Worm (Caenorhabditis elegans) whole organism, young adult: ENCODE results near the gene nape-2.

Experiments
- B0336.3 ChIP-seq: fragments of 200-800 bp; sonication (Bioruptor generic); IDR thresholded peaks from 2 replicates; pipeline ENCODE4 v1.3.6; 2022; ENCODE audit warnings: missing genetic modification characterization, missing compliant biosample characterization
- D2030.7 ChIP-seq: fragments of 200-800 bp; sonication (Bioruptor generic); IDR thresholded peaks from 2 replicates; pipeline ENCODE4 v1.3.6; 2022; ENCODE audit warnings: missing genetic modification reagents, missing genetic modification characterization, missing compliant biosample characterization
- F22D6.2 ChIP-seq: sonication (generic microtip); optimal IDR thresholded peaks from 2 replicates; lab custom pipeline; 2016; ENCODE audit warnings: mild to moderate bottlenecking, missing genetic modification characterization, missing compliant biosample characterization
- F23B12.7 ChIP-seq: sonication (generic microtip); optimal IDR thresholded peaks from 2 replicates; lab custom pipeline; 2017; ENCODE audit warnings: missing genetic modification characterization, mild to moderate bottlenecking, missing compliant biosample characterization, antibody characterized with exemption, moderate library complexity; ENCODE audit not compliant: insufficient read depth
- K11D2.4 ChIP-seq: fragments of 200-800 bp; sonication (Bioruptor generic); IDR thresholded peaks from 2 replicates; pipeline ENCODE4 v1.3.6; 2022; ENCODE audit warnings: missing genetic modification reagents, missing genetic modification characterization, missing compliant biosample characterization
- Y53F4B.3 ChIP-seq: fragments of 200-800 bp; sonication (Bioruptor generic); IDR thresholded peaks from 2 replicates; pipeline ENCODE4 v1.3.6; 2022; ENCODE audit warnings: missing genetic modification reagents, missing genetic modification characterization, missing compliant biosample characterization
- Y95B8A.8 ChIP-seq: fragments of 200-800 bp; sonication (Bioruptor generic); IDR thresholded peaks from 2 replicates; pipeline ENCODE4 v1.3.6; 2022; ENCODE audit warnings: missing genetic modification reagents, missing genetic modification characterization, missing compliant biosample characterization
- athp-1 ChIP-seq: sonication (generic microtip); optimal IDR thresholded peaks from 2 replicates; lab custom pipeline; 2017; ENCODE audit warnings: mild to moderate bottlenecking, missing genetic modification characterization, missing compliant biosample characterization
- attf-3 ChIP-seq: fragments of 200-800 bp; sonication (Bioruptor generic); conservative IDR thresholded peaks from 2 replicates; pipeline ENCODE4 v1.3.6; 2022; ENCODE audit warnings: missing genetic modification reagents, missing genetic modification characterization, missing compliant biosample characterization
- cebp-2 ChIP-seq: fragments of 200-800 bp; sonication (Bioruptor generic); IDR thresholded peaks from 2 replicates; pipeline ENCODE4 v1.3.6; 2022; ENCODE audit warnings: missing genetic modification characterization, missing compliant biosample characterization
- dox-1 ChIP-seq: fragments of 200-800 bp; sonication (Bioruptor generic); IDR thresholded peaks from 2 replicates; pipeline ENCODE4 v1.3.6; 2022; ENCODE audit warnings: missing genetic modification reagents, missing genetic modification characterization, missing compliant biosample characterization
- dpff-1 ChIP-seq: sonication (generic microtip); optimal IDR thresholded peaks from 2 replicates; lab custom pipeline; 2017; ENCODE audit warnings: mild to moderate bottlenecking, missing genetic modification characterization, missing compliant biosample characterization
- dpl-1 ChIP-seq: fragments of 150-350 bp; optimal IDR thresholded peaks from 2 replicates; lab custom pipeline; 2014; ENCODE audit warnings: missing biosample characterization, missing genetic modification reagents, missing genetic modification characterization
- efl-1 ChIP-seq: fragments of 150-350 bp; optimal IDR thresholded peaks from 2 replicates; lab custom pipeline; 2014; ENCODE audit warnings: missing biosample characterization, missing genetic modification reagents, missing genetic modification characterization
- egl-18 ChIP-seq: fragments of 200-800 bp; sonication (Bioruptor generic); IDR thresholded peaks from 2 replicates; pipeline ENCODE4 v1.3.6; 2022; ENCODE audit warnings: missing genetic modification reagents, missing genetic modification characterization, missing compliant biosample characterization
- egrh-3 ChIP-seq: fragments of 200-800 bp; sonication (Bioruptor generic); IDR thresholded peaks from 2 replicates; pipeline ENCODE4 v1.3.6; 2022; ENCODE audit warnings: missing genetic modification reagents, missing genetic modification characterization, missing compliant biosample characterization
- ets-4 ChIP-seq: fragments of 200-800 bp; sonication (Bioruptor generic); optimal IDR thresholded peaks from 2 replicates; lab custom pipeline; 2018; ENCODE audit warnings: mild to moderate bottlenecking, missing genetic modification characterization, missing compliant biosample characterization
- hlh-12 ChIP-seq: sonication (generic microtip); optimal IDR thresholded peaks from 2 replicates; lab custom pipeline; 2016; ENCODE audit warnings: missing genetic modification characterization, missing compliant biosample characterization
- hmg-20 ChIP-seq: fragments of 200-800 bp; sonication (Bioruptor generic); IDR thresholded peaks from 2 replicates; pipeline ENCODE4 v1.3.6; 2022; ENCODE audit warnings: missing genetic modification reagents, missing genetic modification characterization, missing compliant biosample characterization
- lag-1 ChIP-seq: fragments of 200-800 bp; sonication (Bioruptor generic); IDR thresholded peaks from 2 replicates; pipeline ENCODE4 v1.3.6; 2022; ENCODE audit warnings: missing genetic modification reagents, missing genetic modification characterization, missing compliant biosample characterization
- let-526 ChIP-seq: fragments of 200-800 bp; sonication (Bioruptor generic); IDR thresholded peaks from 2 replicates; pipeline ENCODE4 v1.3.6; 2022; ENCODE audit warnings: missing genetic modification reagents, missing genetic modification characterization, missing compliant biosample characterization
- lin-35 ChIP-seq, 3 experiments: fragments of 150-350 bp in 2 of 3; sonication (generic microtip) in 1 of 3; optimal IDR thresholded peaks; 2 replicates each; lab custom pipeline; 2014 to 2018; ENCODE audit warnings: missing biosample characterization in 3 of 3, missing genetic modification characterization in 3 of 3, missing genetic modification reagents in 3 of 3
- lin-40 ChIP-seq: sonication (generic microtip); optimal IDR thresholded peaks from 2 replicates; lab custom pipeline; 2016; ENCODE audit warnings: missing genetic modification characterization, mild to moderate bottlenecking, missing compliant biosample characterization, missing genotype, missing genetic modification reagents
- lin-54 ChIP-seq: fragments of 200-800 bp; sonication (Bioruptor generic); optimal IDR thresholded peaks from 2 replicates; lab custom pipeline; 2018; ENCODE audit warnings: mild to moderate bottlenecking, missing genetic modification characterization, missing compliant biosample characterization
- lsl-1 ChIP-seq: fragments of 200-800 bp; sonication (Bioruptor generic); optimal IDR thresholded peaks from 2 replicates; lab custom pipeline; 2018; ENCODE audit warnings: mild to moderate bottlenecking, missing genetic modification characterization, moderate library complexity, missing compliant biosample characterization
- madf-10 ChIP-seq: sonication (generic microtip); optimal IDR thresholded peaks from 2 replicates; lab custom pipeline; 2016; ENCODE audit warnings: mild to moderate bottlenecking, missing genetic modification characterization, missing compliant biosample characterization
- madf-3 ChIP-seq: fragments of 200-800 bp; sonication (Bioruptor generic); IDR thresholded peaks from 2 replicates; pipeline ENCODE4 v1.3.6; 2022; ENCODE audit warnings: missing genetic modification reagents, missing genetic modification characterization, missing compliant biosample characterization
- mcd-1 ChIP-seq: fragments of 200-800 bp; sonication (Bioruptor generic); IDR thresholded peaks from 2 replicates; pipeline ENCODE4 v1.3.6; 2022; ENCODE audit warnings: missing genetic modification reagents, missing genetic modification characterization, missing compliant biosample characterization
- nfyb-1 ChIP-seq: fragments of 200-800 bp; sonication (Bioruptor generic); IDR thresholded peaks from 2 replicates; pipeline ENCODE4 v1.3.6; 2022; ENCODE audit warnings: missing genetic modification reagents, missing genetic modification characterization, missing compliant biosample characterization
- nhr-120 ChIP-seq: fragments of 200-800 bp; sonication (Bioruptor generic); IDR thresholded peaks from 2 replicates; pipeline ENCODE4 v1.3.6; 2022; ENCODE audit warnings: missing genetic modification characterization, missing compliant biosample characterization
- nhr-179 ChIP-seq: sonication (generic microtip); optimal IDR thresholded peaks from 2 replicates; lab custom pipeline; 2016; ENCODE audit warnings: mild to moderate bottlenecking, missing genetic modification characterization, missing compliant biosample characterization
- nhr-27 ChIP-seq: fragments of 200-800 bp; sonication (Bioruptor generic); optimal IDR thresholded peaks from 2 replicates; lab custom pipeline; 2018; ENCODE audit warnings: mild to moderate bottlenecking, missing genetic modification characterization, moderate library complexity, missing compliant biosample characterization
- pbrm-1 ChIP-seq: fragments of 200-800 bp; sonication (Bioruptor generic); IDR thresholded peaks from 2 replicates; pipeline ENCODE4 v1.3.6; 2022; ENCODE audit warnings: missing genetic modification reagents, missing genetic modification characterization, missing compliant biosample characterization
- rcor-1 ChIP-seq: fragments of 200-800 bp; sonication (Bioruptor generic); IDR thresholded peaks from 2 replicates; pipeline ENCODE4 v1.3.6; 2022; ENCODE audit warnings: missing genetic modification reagents, missing genetic modification characterization, missing compliant biosample characterization
- repo-1 ChIP-seq: sonication (generic microtip); optimal IDR thresholded peaks from 2 replicates; lab custom pipeline; 2017; ENCODE audit warnings: mild to moderate bottlenecking, missing genetic modification characterization, missing compliant biosample characterization
- rpc-1 ChIP-seq, 2 experiments: fragments of 150-350 bp in 1 of 2; sonication (generic microtip) in 1 of 2; optimal IDR thresholded peaks; 2 replicates each; lab custom pipeline; 2014 to 2018; ENCODE audit warnings: missing biosample characterization in 1 of 2, missing genetic modification characterization in 1 of 2, missing genetic modification reagents in 1 of 2, missing genotype in 1 of 2
- snpc-1.3 ChIP-seq: sonication (generic microtip); optimal IDR thresholded peaks from 2 replicates; lab custom pipeline; 2017; ENCODE audit warnings: missing genetic modification characterization, mild to moderate bottlenecking, missing compliant biosample characterization, antibody characterized with exemption, moderate library complexity, missing genotype, missing genetic modification reagents; ENCODE audit not compliant: insufficient read depth
- snpc-3.4 ChIP-seq: sonication (generic microtip); optimal IDR thresholded peaks from 2 replicates; lab custom pipeline; 2017; ENCODE audit warnings: missing genetic modification characterization, mild to moderate bottlenecking, missing compliant biosample characterization, antibody characterized with exemption, moderate library complexity, missing genotype, missing genetic modification reagents
- snpc-4 ChIP-seq, 5 experiments: fragments of 150-350 bp in 1 of 5; sonication (generic microtip) in 4 of 5; optimal IDR thresholded peaks; 2 replicates each; lab custom pipeline; 2014 to 2018; ENCODE audit warnings: missing genetic modification characterization in 5 of 5, missing biosample characterization in 3 of 5, antibody characterized with exemption in 2 of 5, mild to moderate bottlenecking in 2 of 5, missing compliant biosample characterization in 2 of 5, missing genotype in 2 of 5, moderate library complexity in 2 of 5, missing genetic modification reagents in 1 of 5
- tbp1 ChIP-seq: fragments of 200-800 bp; sonication (Bioruptor generic); optimal IDR thresholded peaks from 2 replicates; lab custom pipeline; 2018; ENCODE audit warnings: mild to moderate bottlenecking, missing genetic modification characterization, missing compliant biosample characterization
- tbx-9 ChIP-seq: sonication (generic microtip); optimal IDR thresholded peaks from 2 replicates; lab custom pipeline; 2016; ENCODE audit warnings: borderline replicate concordance, missing genetic modification characterization, inconsistent platforms, missing compliant biosample characterization
- tlf-1 ChIP-seq: fragments of 200-800 bp; sonication (Bioruptor generic); optimal IDR thresholded peaks from 2 replicates; lab custom pipeline; 2018; ENCODE audit warnings: mild to moderate bottlenecking, missing genetic modification characterization, missing compliant biosample characterization
- zfh-2 ChIP-seq: fragments of 200-800 bp; sonication (Bioruptor generic); conservative IDR thresholded peaks from 2 replicates; pipeline ENCODE4 v1.3.6; 2022; ENCODE audit warnings: missing genetic modification reagents, missing genetic modification characterization, missing compliant biosample characterization
- ztf-3 ChIP-seq: fragments of 200-800 bp; sonication (Bioruptor generic); optimal IDR thresholded peaks from 2 replicates; lab custom pipeline; 2018; ENCODE audit warnings: mild to moderate bottlenecking, missing genetic modification characterization, missing compliant biosample characterization

The nape-2 gene

ce11 chrIV:3733287-3733686 lies 5.4 kb downstream of the nape-2 start:
- TF ChIP-seq K11D2.4 (GFP tag; lab: Robert Waterston, UW) = no peak
- no peak for TF ChIP-seq rpc-1 (optimal IDR thresholded peaks at IDR 0.05; lab: Kevin White, UChicago)
- no peak for TF ChIP-seq rpc-1 (tag; optimal IDR thresholded peaks at IDR 0.05; lab: Kevin White, UChicago)
- TF ChIP-seq Y95B8A.8 (GFP tag; lab: Robert Waterston, UW) = no peak
- TF ChIP-seq madf-10 (tag; lab: Kevin White, UChicago) = no peak
- TF ChIP-seq let-526 (GFP tag; lab: Robert Waterston, UW) = no peak
- no peak for TF ChIP-seq ztf-3 (GFP tag; lab: Kevin White, UChicago)
- no peak for TF ChIP-seq lag-1 (GFP tag; lab: Robert Waterston, UW)
- no peak for TF ChIP-seq B0336.3
- TF ChIP-seq tbx-9 (tag; lab: Kevin White, UChicago) = no peak
- no peak for TF ChIP-seq cebp-2 (GFP tag; lab: Robert Waterston, UW)
- TF ChIP-seq nhr-179 (tag; lab: Kevin White, UChicago) = no peak
- TF ChIP-seq egrh-3 (GFP tag; lab: Robert Waterston, UW) = no peak
- TF ChIP-seq madf-3 (GFP tag; lab: Robert Waterston, UW) = no peak
- no peak for TF ChIP-seq Y53F4B.3 (GFP tag; lab: Robert Waterston, UW)
- no peak for TF ChIP-seq dpff-1 (tag; lab: Kevin White, UChicago)
- TF ChIP-seq F22D6.2 (tag; lab: Kevin White, UChicago) = no peak
- no peak for TF ChIP-seq nfyb-1 (GFP tag; lab: Robert Waterston, UW)

- 0 out of 2 replicates have a peak, but pooled peaks have one; percentile 48 for TF ChIP-seq nhr-120 (GFP tag; lab: Robert Waterston, UW)
- TF ChIP-seq zfh-2 (GFP tag; lab: Robert Waterston, UW) = peak; percentile 81
- peak; percentile 20; the same call in 1 of the 2 replicates for TF ChIP-seq egrh-3 (GFP tag; lab: Robert Waterston, UW)
- TF ChIP-seq hlh-12 (tag; lab: Kevin White, UChicago) = no peak
- no peak for TF ChIP-seq repo-1 (tag; lab: Kevin White, UChicago)
- TF ChIP-seq snpc-1.3 (tag; lab: Kevin White, UChicago) = no peak
Observed at ce11 chrIV:3731430-3731829, 7.3 kb downstream of the nape-2 start.

ce11 chrIV:3725845-3726244 lies 12.9 kb downstream of the nape-2 start, which contains the start of gene smgl-2:
Gene smgl-2 (plus strand): TSS chrIV:3726164.
- TF ChIP-seq lin-40 (tag; lab: Kevin White, UChicago) (peak; percentile 63), D2030.7 (GFP tag; lab: Robert Waterston, UW) (peak; percentile 46; the same call in 1 of the 2 replicates), efl-1 (peak; percentile 36), ets-4 (GFP tag; lab: Kevin White, UChicago) (no peak), nhr-27 (tag; lab: Kevin White, UChicago) (no peak), snpc-3.4 (tag; lab: Kevin White, UChicago) (peak; percentile 56), lin-35 (GFP tag; optimal IDR thresholded peaks at IDR 0.05; lab: Kevin White, UChicago) (peak in 1 of 3 experiments; percentile 76), rcor-1 (GFP tag; lab: Robert Waterston, UW) (0 out of 2 replicates have a peak, but pooled peaks have one; percentile 28), attf-3 (no peak), hmg-20 (GFP tag; lab: Robert Waterston, UW) (no peak), dox-1 (peak; percentile 37; the same call in 1 of the 2 replicates), cebp-2 (GFP tag; lab: Robert Waterston, UW) (no peak), K11D2.4 (GFP tag; lab: Robert Waterston, UW) (peak; percentile 52; the same call in 1 of the 2 replicates), lsl-1 (peak; percentile 12), egl-18 (no peak), lin-54 (GFP tag; lab: Kevin White, UChicago) (peak; percentile 78), snpc-4 (GFP tag; optimal IDR thresholded peaks at IDR 0.05; lab: Kevin White, UChicago) (no peak), snpc-4 (tag; optimal IDR thresholded peaks at IDR 0.05; lab: Kevin White, UChicago) (peak in 2 of 4 experiments; percentile 40 to 48), tbp1 (GFP tag; lab: Kevin White, UChicago) (peak; percentile 40), snpc-1.3 (tag; lab: Kevin White, UChicago) (peak; percentile 18), tlf-1 (GFP tag; lab: Kevin White, UChicago) (no peak), dpl-1 (GFP tag; lab: Kevin White, UChicago) (peak; percentile 30), F23B12.7 (tag; lab: Kevin White, UChicago) (peak; percentile 24), athp-1 (tag; lab: Kevin White, UChicago) (peak; percentile 43), mcd-1 (GFP tag; lab: Robert Waterston, UW) (peak; percentile 75), pbrm-1 (GFP tag; lab: Robert Waterston, UW) (peak; percentile 68; the same call in 1 of the 2 replicates)
